Worm (Caenorhabditis elegans): Measurements from ENCODE around the gene glb-11.

glb-11 gene

DNA sequence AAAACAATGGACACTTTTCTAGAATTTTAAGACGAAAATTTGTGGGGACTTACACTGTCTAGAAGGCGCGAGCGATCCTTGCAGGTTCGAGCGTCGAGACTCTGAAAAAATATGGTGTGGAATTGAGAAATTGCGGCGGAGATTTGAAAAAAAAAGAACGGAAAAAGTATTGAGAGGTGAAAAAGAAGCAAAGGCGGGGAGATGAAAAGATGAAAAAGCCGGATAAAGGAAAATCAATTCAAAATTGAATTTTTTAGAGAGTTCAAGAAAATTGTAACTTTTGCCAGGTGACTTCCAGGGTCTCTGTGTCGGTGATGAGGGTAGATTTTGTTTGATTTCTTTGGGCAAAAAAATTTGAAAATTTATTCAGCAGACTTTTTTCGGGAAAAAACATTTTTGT, 15.7 kb downstream of the glb-11 start, which contains the start of gene msi-1:
TSS of gene msi-1 (minus strand) at position 101 of the 400 bp plus-strand sequence.
- TF ChIP-seq T22C8.4 (GFP tag; IDR thresholded peaks at IDR 0.05) (no peak), cog-1 (tag; optimal IDR thresholded peaks at IDR 0.05) (no peak), ztf-23 (GFP tag; IDR thresholded peaks at IDR 0.05) (no peak), med-1 (GFP tag; optimal IDR thresholded peaks at IDR 0.05; ENCODE audit: insufficient read depth) (no peak), ztf-29 (GFP tag; IDR thresholded peaks at IDR 0.05) (no peak)

DNA sequence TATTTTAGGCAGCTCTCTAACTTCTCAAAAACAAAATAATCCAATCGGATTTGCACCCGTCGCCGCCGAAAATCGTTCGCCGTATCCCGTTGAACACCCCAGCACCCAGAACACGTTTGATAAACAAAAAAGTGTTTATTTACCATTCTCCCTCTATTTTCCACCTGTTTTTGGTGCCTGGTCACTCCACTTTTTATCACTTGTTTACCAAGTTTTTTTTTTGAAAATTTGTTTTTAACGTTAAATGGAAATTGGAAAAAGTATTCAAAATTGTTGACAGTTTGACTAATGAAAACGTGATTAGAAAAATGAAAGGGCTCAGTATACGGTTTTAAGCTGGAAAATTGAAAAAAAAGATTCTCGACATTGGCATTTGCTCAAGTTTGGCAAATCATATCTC, 17.0 kb downstream of the glb-11 start:
- TF ChIP-seq med-1 (GFP tag; optimal IDR thresholded peaks at IDR 0.05; ENCODE audit: insufficient read depth) (no peak), ztf-29 (GFP tag; IDR thresholded peaks at IDR 0.05) (no peak), ztf-23 (GFP tag; IDR thresholded peaks at IDR 0.05) (no peak), klf-2 (GFP tag; conservative IDR thresholded peaks at IDR 0.05) (no peak), cog-1 (tag; optimal IDR thresholded peaks at IDR 0.05) (no peak), flt-1 (GFP tag; IDR thresholded peaks at IDR 0.05) (no peak), tab-1 (GFP tag; IDR thresholded peaks at IDR 0.05) (no peak), T22C8.4 (GFP tag; IDR thresholded peaks at IDR 0.05) (no peak), ref-1 (GFP tag; conservative IDR thresholded peaks at IDR 0.05) (no peak)

DNA sequence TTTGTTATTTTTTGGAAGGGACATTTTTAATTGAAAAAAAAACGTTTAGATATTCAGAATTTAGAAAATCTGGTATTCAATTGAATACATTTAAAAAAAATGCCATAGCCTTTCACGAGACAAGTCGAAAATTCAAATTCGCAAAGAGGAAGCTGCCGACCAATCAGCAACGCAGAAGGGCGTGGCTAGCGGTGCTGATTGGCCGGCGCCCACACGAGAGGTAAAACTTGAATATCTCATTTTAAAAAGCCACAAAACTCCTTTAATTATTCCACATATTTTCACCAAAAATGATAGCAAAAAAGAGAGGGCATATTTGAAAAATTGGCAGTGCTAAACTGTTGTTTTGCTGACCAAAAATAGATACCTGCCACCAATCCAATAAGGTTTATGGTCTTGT, 17.5 kb downstream of the glb-11 start:
- TF ChIP-seq ztf-29 (GFP tag; IDR thresholded peaks at IDR 0.05): no peak
- no peak for TF ChIP-seq ref-1 (GFP tag; conservative IDR thresholded peaks at IDR 0.05)
- TF ChIP-seq ztf-23 (GFP tag; IDR thresholded peaks at IDR 0.05): no peak
- no peak for TF ChIP-seq cog-1 (tag; optimal IDR thresholded peaks at IDR 0.05)
- TF ChIP-seq klf-2 (GFP tag; conservative IDR thresholded peaks at IDR 0.05): no peak
- no peak for TF ChIP-seq flt-1 (GFP tag; IDR thresholded peaks at IDR 0.05)
- no peak for TF ChIP-seq tab-1 (GFP tag; IDR thresholded peaks at IDR 0.05)
- TF ChIP-seq T22C8.4 (GFP tag; IDR thresholded peaks at IDR 0.05): no peak
- no peak for TF ChIP-seq med-1 (GFP tag; optimal IDR thresholded peaks at IDR 0.05; ENCODE audit: insufficient read depth)

DNA sequence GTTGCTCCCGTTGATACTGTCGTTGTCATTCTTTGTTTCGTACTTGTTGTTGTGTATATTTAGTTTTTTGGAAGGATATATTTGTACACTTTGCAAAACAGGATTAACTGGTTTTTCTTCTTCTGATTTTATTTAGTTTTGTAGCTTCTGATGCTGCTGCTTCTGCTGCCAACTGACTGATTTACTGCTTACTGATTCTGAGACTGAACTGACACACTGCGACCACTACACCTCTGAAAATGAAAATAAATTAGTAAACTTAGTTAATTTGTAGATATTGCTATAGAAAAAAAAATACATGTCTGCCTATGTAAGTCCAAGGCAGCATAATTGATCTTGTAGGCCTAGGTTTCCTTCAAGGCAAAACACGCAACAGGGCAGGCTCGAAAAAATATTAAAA, 19.3 kb downstream of the glb-11 start, which contains the start of gene R10E9.4:
TSS of gene R10E9.4 (minus strand) at position 101 of the 400 bp plus-strand sequence.
- no peak for TF ChIP-seq flt-1 (GFP tag; IDR thresholded peaks at IDR 0.05)
- TF ChIP-seq ztf-23 (GFP tag; IDR thresholded peaks at IDR 0.05): no peak
- TF ChIP-seq med-1 (GFP tag; optimal IDR thresholded peaks at IDR 0.05; ENCODE audit: insufficient read depth): no peak
- TF ChIP-seq cog-1 (tag; optimal IDR thresholded peaks at IDR 0.05): no peak
- TF ChIP-seq T22C8.4 (GFP tag; IDR thresholded peaks at IDR 0.05): no peak
- TF ChIP-seq klf-2 (GFP tag; conservative IDR thresholded peaks at IDR 0.05): no peak
- no peak for TF ChIP-seq ztf-29 (GFP tag; IDR thresholded peaks at IDR 0.05)

DNA sequence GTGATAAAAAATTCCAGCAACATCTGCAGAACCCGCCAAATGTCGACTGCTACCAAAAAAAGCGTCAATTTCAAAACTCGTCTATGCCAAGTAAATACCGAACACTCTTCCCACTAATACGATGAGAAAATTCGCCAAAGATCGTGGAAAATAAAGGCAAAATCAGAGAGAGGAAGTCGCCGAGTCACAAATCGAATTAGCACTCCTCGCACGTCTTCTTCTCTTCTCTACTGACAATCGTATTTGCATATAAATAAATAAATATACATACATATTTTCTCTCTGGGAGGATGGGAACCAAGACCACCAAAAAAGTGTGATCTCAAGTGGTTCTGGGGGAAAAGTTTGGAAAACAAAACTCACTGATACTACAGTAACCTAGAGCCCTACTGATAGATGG, 21.6 kb downstream of the glb-11 start:
- TF ChIP-seq cog-1 (tag; optimal IDR thresholded peaks at IDR 0.05) (no peak), ztf-23 (GFP tag; IDR thresholded peaks at IDR 0.05) (no peak), tab-1 (GFP tag; IDR thresholded peaks at IDR 0.05) (no peak), flt-1 (GFP tag; IDR thresholded peaks at IDR 0.05) (no peak), med-1 (GFP tag; optimal IDR thresholded peaks at IDR 0.05; ENCODE audit: insufficient read depth) (no peak), ztf-29 (GFP tag; IDR thresholded peaks at IDR 0.05) (no peak), T22C8.4 (GFP tag; IDR thresholded peaks at IDR 0.05) (no peak), klf-2 (GFP tag; conservative IDR thresholded peaks at IDR 0.05) (no peak), ref-1 (GFP tag; conservative IDR thresholded peaks at IDR 0.05) (no peak)

DNA sequence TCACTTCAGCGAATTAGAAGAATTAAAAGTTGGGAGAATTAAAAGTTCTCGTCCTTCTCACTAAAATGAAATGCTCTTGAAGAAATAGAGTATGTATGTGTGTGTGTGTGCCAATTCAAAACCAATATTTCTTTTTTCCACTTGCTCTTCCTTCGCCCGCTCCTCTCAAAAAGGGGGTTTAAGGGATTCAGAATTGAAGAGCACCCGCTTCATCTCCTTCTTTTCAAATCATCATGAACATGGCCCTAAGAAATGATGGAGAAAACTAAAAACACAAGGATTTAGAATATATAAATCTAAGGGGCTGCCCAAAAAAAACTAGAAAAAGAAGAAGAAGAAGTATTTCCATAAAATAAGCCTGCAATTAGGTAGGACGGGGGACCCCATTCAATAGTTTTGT, 22.9 kb downstream of the glb-11 start:
- TF ChIP-seq klf-2 (GFP tag; conservative IDR thresholded peaks at IDR 0.05): no peak
- no peak for TF ChIP-seq T22C8.4 (GFP tag; IDR thresholded peaks at IDR 0.05)
- TF ChIP-seq ztf-23 (GFP tag; IDR thresholded peaks at IDR 0.05): no peak
- TF ChIP-seq ref-1 (GFP tag; conservative IDR thresholded peaks at IDR 0.05): no peak
- no peak for TF ChIP-seq tab-1 (GFP tag; IDR thresholded peaks at IDR 0.05)

DNA sequence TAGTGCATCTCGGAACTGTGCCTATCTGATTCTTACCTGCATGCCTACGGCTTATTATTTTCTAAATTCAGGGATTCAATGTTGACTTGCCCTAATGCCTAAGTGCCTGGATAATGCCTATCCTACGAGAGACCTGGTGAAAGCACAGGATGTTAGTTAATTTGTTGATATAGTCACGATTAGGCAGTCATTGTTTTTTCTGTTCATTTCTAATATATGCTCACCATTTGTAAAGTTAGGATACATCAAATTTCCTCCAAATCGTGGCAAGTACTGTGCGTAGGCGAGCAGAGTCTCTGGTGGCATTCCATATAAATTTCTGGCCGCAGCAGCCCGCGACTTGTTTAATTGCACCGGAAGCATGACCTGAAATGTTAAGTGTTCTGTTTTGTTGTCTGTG, 25.8 kb downstream of the glb-11 start:
- TF ChIP-seq T22C8.4 (GFP tag; IDR thresholded peaks at IDR 0.05): no peak
- no peak for TF ChIP-seq ref-1 (GFP tag; conservative IDR thresholded peaks at IDR 0.05)
- TF ChIP-seq cog-1 (tag; optimal IDR thresholded peaks at IDR 0.05): no peak
- TF ChIP-seq med-1 (GFP tag; optimal IDR thresholded peaks at IDR 0.05; ENCODE audit: insufficient read depth): no peak
- TF ChIP-seq tab-1 (GFP tag; IDR thresholded peaks at IDR 0.05): no peak
- TF ChIP-seq ztf-29 (GFP tag; IDR thresholded peaks at IDR 0.05): no peak

DNA sequence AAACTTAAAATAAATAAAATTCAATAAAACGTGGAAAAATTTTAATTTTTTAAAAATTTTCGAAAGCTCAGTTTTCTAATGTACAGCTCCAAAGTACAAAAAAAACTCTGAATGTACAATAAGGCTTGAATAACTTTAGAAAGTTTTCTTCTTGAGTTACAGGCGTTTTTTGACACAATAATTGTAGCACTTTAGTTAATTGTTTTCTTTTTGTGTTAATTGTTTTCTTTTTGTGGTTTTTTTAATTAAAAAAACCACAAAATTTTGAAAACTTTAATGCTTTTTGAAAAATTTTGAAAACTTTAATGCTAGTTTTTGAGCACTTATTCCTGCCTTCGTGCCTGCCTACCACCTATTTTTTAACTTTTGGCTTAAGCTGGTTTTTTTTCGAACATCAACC, 27.8 kb downstream of the glb-11 start, which contains the start of gene R10E9.2:
TSS of gene R10E9.2 (minus strand) at position 101 of the 400 bp plus-strand sequence.
- no peak for TF ChIP-seq cog-1 (tag; optimal IDR thresholded peaks at IDR 0.05)
- no peak for TF ChIP-seq T22C8.4 (GFP tag; IDR thresholded peaks at IDR 0.05)
- no peak for TF ChIP-seq flt-1 (GFP tag; IDR thresholded peaks at IDR 0.05)
- no peak for TF ChIP-seq klf-2 (GFP tag; conservative IDR thresholded peaks at IDR 0.05)
- TF ChIP-seq tab-1 (GFP tag; IDR thresholded peaks at IDR 0.05): no peak
- no peak for TF ChIP-seq ref-1 (GFP tag; conservative IDR thresholded peaks at IDR 0.05)
- no peak for TF ChIP-seq med-1 (GFP tag; optimal IDR thresholded peaks at IDR 0.05; ENCODE audit: insufficient read depth)
- no peak for TF ChIP-seq ztf-23 (GFP tag; IDR thresholded peaks at IDR 0.05)
- TF ChIP-seq ztf-29 (GFP tag; IDR thresholded peaks at IDR 0.05): no peak

DNA sequence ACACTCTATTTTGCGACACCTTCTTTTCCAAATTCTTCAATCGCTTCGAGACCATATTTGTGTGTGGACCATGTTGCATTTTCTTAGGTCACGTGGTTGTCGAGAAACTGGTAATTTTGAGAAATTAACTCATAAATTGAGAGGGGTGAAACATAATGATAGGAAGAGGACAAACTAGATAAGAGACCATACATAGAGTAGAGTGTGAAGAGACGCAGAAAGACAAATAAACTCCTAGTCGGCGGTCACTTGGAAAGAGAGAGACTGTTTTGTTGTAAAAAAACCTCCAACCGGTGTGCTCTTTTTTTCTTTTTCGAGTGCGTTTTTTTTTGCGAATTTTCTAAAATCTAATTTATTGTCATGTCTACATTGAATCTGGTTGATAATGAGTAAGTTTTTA, 32.0 kb downstream of the glb-11 start, which contains the start of gene R10E9.3:
TSS of gene R10E9.3 (plus strand) at position 235 of the 400 bp plus-strand sequence.
- no peak for TF ChIP-seq med-1 (GFP tag; optimal IDR thresholded peaks at IDR 0.05; ENCODE audit: insufficient read depth)
- no peak for TF ChIP-seq ztf-23 (GFP tag; IDR thresholded peaks at IDR 0.05)
- no peak for TF ChIP-seq cog-1 (tag; optimal IDR thresholded peaks at IDR 0.05)
- no peak for TF ChIP-seq flt-1 (GFP tag; IDR thresholded peaks at IDR 0.05)
- no peak for TF ChIP-seq ztf-29 (GFP tag; IDR thresholded peaks at IDR 0.05)
- TF ChIP-seq klf-2 (GFP tag; conservative IDR thresholded peaks at IDR 0.05): no peak

DNA sequence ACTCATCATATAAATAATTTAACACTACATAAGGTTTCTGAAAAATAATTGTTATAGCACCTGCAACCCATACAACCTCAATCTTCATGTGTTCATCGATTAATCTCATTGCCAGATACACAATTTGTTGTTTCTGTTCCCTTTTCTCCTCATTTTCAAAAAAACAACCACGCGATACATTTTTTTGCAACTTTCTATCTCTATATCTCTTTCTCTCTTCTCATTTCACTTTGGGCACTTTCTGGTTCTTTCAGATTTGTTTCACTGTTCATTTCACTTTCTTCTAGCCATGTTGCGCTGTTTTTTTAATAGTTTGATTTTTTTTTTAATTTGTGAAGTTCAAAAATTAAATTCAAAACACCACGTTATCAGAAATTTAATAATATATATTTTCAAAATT, 32.8 kb downstream of the glb-11 start:
- TF ChIP-seq flt-1 (GFP tag; IDR thresholded peaks at IDR 0.05): no peak
- no peak for TF ChIP-seq tab-1 (GFP tag; IDR thresholded peaks at IDR 0.05)
- TF ChIP-seq cog-1 (tag; optimal IDR thresholded peaks at IDR 0.05): no peak
- TF ChIP-seq T22C8.4 (GFP tag; IDR thresholded peaks at IDR 0.05): no peak
- no peak for TF ChIP-seq ref-1 (GFP tag; conservative IDR thresholded peaks at IDR 0.05)
- TF ChIP-seq med-1 (GFP tag; optimal IDR thresholded peaks at IDR 0.05; ENCODE audit: insufficient read depth): no peak
- no peak for TF ChIP-seq ztf-29 (GFP tag; IDR thresholded peaks at IDR 0.05)
- no peak for TF ChIP-seq klf-2 (GFP tag; conservative IDR thresholded peaks at IDR 0.05)
- no peak for TF ChIP-seq ztf-23 (GFP tag; IDR thresholded peaks at IDR 0.05)
